Fruit fly (Drosophila melanogaster) whole organism, embryonic: Measurements from ENCODE around the gene CG13893.
A peak's percentile ranks its signal among the peaks of the same experiment; 100 is the strongest.

ENCODE experiments used
- CG10366 ChIP-seq: fragments of 200-800 bp; sonication (Bioruptor generic); IDR thresholded peaks from 2 replicates; pipeline ENCODE4 v1.3.6; 2022; ENCODE audit warnings: missing biosample characterization, missing genetic modification characterization
- CG10431 ChIP-seq: fragments of 200-800 bp; sonication (Bioruptor generic); optimal IDR thresholded peaks from 3 replicates; lab custom pipeline; 2018; ENCODE audit warnings: missing biosample characterization, mild to moderate bottlenecking, missing genetic modification characterization
- CG10979 ChIP-seq: fragments of 200-800 bp; sonication (Bioruptor generic); optimal IDR thresholded peaks from 2 replicates; lab custom pipeline; 2018; ENCODE audit warnings: missing biosample characterization, mild to moderate bottlenecking, missing genetic modification characterization, moderate library complexity
- CG11696 ChIP-seq: fragments of 200-800 bp; sonication (Bioruptor generic); IDR thresholded peaks from 2 replicates; pipeline ENCODE4 v1.3.6; 2022; ENCODE audit warnings: missing biosample characterization, missing genetic modification characterization
- CG11723 ChIP-seq: fragments of 200-800 bp; sonication (Bioruptor generic); optimal IDR thresholded peaks from 2 replicates; lab custom pipeline; 2017; ENCODE audit warnings: missing biosample characterization, mild to moderate bottlenecking, missing genetic modification characterization
- CG14710 ChIP-seq: fragments of 200-800 bp; sonication (Bioruptor generic); optimal IDR thresholded peaks from 3 replicates; lab custom pipeline; 2019; ENCODE audit warnings: missing biosample characterization, mild to moderate bottlenecking, missing genetic modification characterization, moderate library complexity
- CG18476 ChIP-seq: fragments of 200-800 bp; sonication (Bioruptor generic); optimal IDR thresholded peaks from 2 replicates; lab custom pipeline; 2016; ENCODE audit warnings: missing biosample characterization, mild to moderate bottlenecking, missing genetic modification characterization
- CG2120 ChIP-seq: fragments of 200-800 bp; sonication (Bioruptor generic); optimal IDR thresholded peaks from 3 replicates; lab custom pipeline; 2016; ENCODE audit warnings: missing biosample characterization, missing genetic modification characterization
- CG2678 ChIP-seq: fragments of 200-800 bp; sonication (Bioruptor generic); optimal IDR thresholded peaks from 3 replicates; lab custom pipeline; 2019; ENCODE audit warnings: missing biosample characterization, mild to moderate bottlenecking, missing genetic modification characterization, moderate library complexity
- CG31224 ChIP-seq: fragments of 200-800 bp; sonication (Bioruptor generic); IDR thresholded peaks from 2 replicates; pipeline ENCODE4 v1.3.6; 2022; ENCODE audit warnings: missing biosample characterization, missing genetic modification characterization
- CG32772 ChIP-seq: fragments of 200-800 bp; sonication (Bioruptor generic); IDR thresholded peaks from 2 replicates; pipeline ENCODE4 v1.3.6; 2022; ENCODE audit warnings: missing biosample characterization, missing genetic modification characterization
- CG34422 ChIP-seq: fragments of 200-800 bp; sonication (Bioruptor generic); IDR thresholded peaks from 3 replicates; pipeline ENCODE4 v1.3.6; 2022; ENCODE audit warnings: missing biosample characterization, missing genetic modification characterization
- CG6654 ChIP-seq: fragments of 200-800 bp; sonication (Bioruptor generic); optimal IDR thresholded peaks from 2 replicates; lab custom pipeline; 2017; ENCODE audit warnings: missing biosample characterization, mild to moderate bottlenecking, missing genetic modification characterization
- CG7786 ChIP-seq: fragments of 200-800 bp; sonication (Bioruptor generic); optimal IDR thresholded peaks from 2 replicates; lab custom pipeline; 2016; ENCODE audit warnings: missing biosample characterization, missing genetic modification characterization
- CG8359 ChIP-seq: fragments of 200-800 bp; sonication (Bioruptor generic); optimal IDR thresholded peaks from 2 replicates; lab custom pipeline; 2017; ENCODE audit warnings: missing biosample characterization, mild to moderate bottlenecking, missing genetic modification characterization, borderline replicate concordance
- CG8944 ChIP-seq: fragments of 200-800 bp; sonication (Bioruptor generic); optimal IDR thresholded peaks from 3 replicates; lab custom pipeline; 2016; ENCODE audit warnings: missing biosample characterization, missing genetic modification characterization
- CG9609 ChIP-seq: fragments of 200-800 bp; sonication (Bioruptor generic); optimal IDR thresholded peaks from 3 replicates; lab custom pipeline; 2016; ENCODE audit warnings: missing biosample characterization, missing genetic modification characterization
- CG9817 ChIP-seq: fragments of 200-800 bp; sonication (Bioruptor generic); optimal IDR thresholded peaks from 2 replicates; lab custom pipeline; 2018; ENCODE audit warnings: missing biosample characterization, mild to moderate bottlenecking, missing genetic modification characterization, moderate library complexity
- CG9932 ChIP-seq: fragments of 200-800 bp; sonication (Bioruptor generic); IDR thresholded peaks from 2 replicates; pipeline ENCODE4 v1.3.6; 2022; ENCODE audit warnings: missing biosample characterization, missing genetic modification characterization
- Dll ChIP-seq: fragments of 200-800 bp; sonication (Bioruptor generic); IDR thresholded peaks from 4 replicates; pipeline ENCODE4 v1.3.6; 2022; ENCODE audit warnings: missing biosample characterization, missing genetic modification characterization; ENCODE audit not compliant: partially characterized antibody
- Eip74EF ChIP-seq, 2 experiments: fragments of 200-800 bp in 1 of 2; fragments of >200 bp in 1 of 2; sonication (Bioruptor generic) in 1 of 2; optimal IDR thresholded peaks; 2 replicates each; lab custom pipeline; 2017 to 2019; ENCODE audit warnings: missing biosample characterization in 2 of 2, missing genetic modification characterization in 2 of 2, mild to moderate bottlenecking in 1 of 2, moderate library complexity in 1 of 2
- Mad ChIP-seq: fragments of 200-800 bp; sonication (Bioruptor generic); optimal IDR thresholded peaks from 2 replicates; lab custom pipeline; 2016; ENCODE audit warnings: missing biosample characterization, missing genetic modification characterization
- Mrtf ChIP-seq: fragments of 200-800 bp; sonication (Bioruptor generic); IDR thresholded peaks from 3 replicates; pipeline ENCODE4 v1.3.6; 2022; ENCODE audit warnings: missing biosample characterization, missing genetic modification characterization
- Nf-YC ChIP-seq: fragments of 200-800 bp; optimal IDR thresholded peaks from 3 replicates; lab custom pipeline; 2019; ENCODE audit warnings: missing biosample characterization, mild to moderate bottlenecking, missing genetic modification characterization, moderate library complexity
- Sox100B ChIP-seq: fragments of 200-800 bp; sonication (Bioruptor generic); optimal IDR thresholded peaks from 3 replicates; lab custom pipeline; 2018; ENCODE audit warnings: missing biosample characterization, mild to moderate bottlenecking, missing genetic modification characterization
- Xbp1 ChIP-seq: fragments of 200-800 bp; sonication (Bioruptor generic); optimal IDR thresholded peaks from 3 replicates; lab custom pipeline; 2016; ENCODE audit warnings: missing biosample characterization, mild to moderate bottlenecking, missing genetic modification characterization
- abd-A ChIP-seq: fragments of 200-800 bp; sonication (Bioruptor generic); optimal IDR thresholded peaks from 3 replicates; lab custom pipeline; 2019; ENCODE audit warnings: missing biosample characterization, mild to moderate bottlenecking, missing genetic modification characterization, moderate library complexity
- amos ChIP-seq: fragments of 200-800 bp; sonication (Bioruptor generic); IDR thresholded peaks from 2 replicates; pipeline ENCODE4 v1.3.6; 2022; ENCODE audit warnings: missing biosample characterization, missing genetic modification characterization; ENCODE audit not compliant: partially characterized antibody
- ap ChIP-seq: fragments of 200-800 bp; sonication (Bioruptor generic); IDR thresholded peaks from 2 replicates; pipeline ENCODE4 v1.3.6; 2022; ENCODE audit warnings: missing biosample characterization, missing genetic modification characterization
- ato ChIP-seq: fragments of 200-800 bp; sonication (Bioruptor generic); IDR thresholded peaks from 2 replicates; pipeline ENCODE4 v1.3.6; 2022; ENCODE audit warnings: missing biosample characterization, missing genetic modification characterization; ENCODE audit not compliant: partially characterized antibody
- br ChIP-seq: fragments of >200 bp; optimal IDR thresholded peaks from 2 replicates; lab custom pipeline; 2017
- cato ChIP-seq: fragments of 200-800 bp; sonication (Bioruptor generic); optimal IDR thresholded peaks from 2 replicates; lab custom pipeline; 2016; ENCODE audit warnings: missing biosample characterization, missing genetic modification characterization, borderline replicate concordance
- dm ChIP-seq: fragments of 200-800 bp; sonication (Bioruptor generic); optimal IDR thresholded peaks from 3 replicates; lab custom pipeline; 2016; ENCODE audit warnings: missing biosample characterization, missing genetic modification characterization
- en ChIP-seq: fragments of 200-800 bp; sonication (Bioruptor generic); optimal IDR thresholded peaks from 2 replicates; lab custom pipeline; 2016; ENCODE audit warnings: missing biosample characterization, missing genetic modification characterization
- ewg ChIP-seq: fragments of 200-800 bp; sonication (Bioruptor generic); optimal IDR thresholded peaks from 3 replicates; lab custom pipeline; 2017; ENCODE audit warnings: mild to moderate bottlenecking, missing biosample characterization, missing genetic modification reagents, missing genetic modification characterization
- exex ChIP-seq: fragments of 200-800 bp; sonication (Bioruptor generic); optimal IDR thresholded peaks from 4 replicates; lab custom pipeline; 2018; ENCODE audit warnings: missing biosample characterization, mild to moderate bottlenecking, missing genetic modification characterization, moderate library complexity
- fd102C ChIP-seq: fragments of 200-800 bp; sonication (Bioruptor generic); optimal IDR thresholded peaks from 2 replicates; lab custom pipeline; 2018; ENCODE audit warnings: missing biosample characterization, mild to moderate bottlenecking, missing genetic modification characterization, moderate library complexity
- fru ChIP-seq: fragments of >200 bp; optimal IDR thresholded peaks from 2 replicates; lab custom pipeline; 2017
- ftz-f1 ChIP-seq: fragments of 200-800 bp; sonication (Bioruptor generic); optimal IDR thresholded peaks from 2 replicates; lab custom pipeline; 2016; ENCODE audit warnings: missing biosample characterization, missing genetic modification characterization
- gem ChIP-seq: fragments of 200-800 bp; sonication (Bioruptor generic); optimal IDR thresholded peaks from 2 replicates; lab custom pipeline; 2019; ENCODE audit warnings: missing biosample characterization, mild to moderate bottlenecking, missing genetic modification characterization, moderate library complexity
- her ChIP-seq: fragments of 200-800 bp; sonication (Bioruptor generic); optimal IDR thresholded peaks from 2 replicates; lab custom pipeline; 2016; ENCODE audit warnings: missing biosample characterization, missing genetic modification characterization
- kah ChIP-seq: fragments of 200-800 bp; sonication (Bioruptor generic); optimal IDR thresholded peaks from 2 replicates; lab custom pipeline; 2018; ENCODE audit warnings: missing biosample characterization, mild to moderate bottlenecking, missing genetic modification characterization
- pan ChIP-seq, 4 experiments: fragments of >200 bp in 3 of 4; fragments of 200-800 bp in 1 of 4; sonication (Bioruptor generic) in 1 of 4; optimal IDR thresholded peaks in 3 of 4; IDR thresholded peaks in 1 of 4; 2 replicates each; pipeline versions ENCODE4 v1.3.6 to Lab custom; 2017 to 2022; ENCODE audit warnings: missing biosample characterization in 2 of 4, missing genetic modification characterization in 2 of 4, mixed read lengths in 1 of 4
- pnt ChIP-seq: fragments of 200-800 bp; sonication (Bioruptor generic); optimal IDR thresholded peaks from 3 replicates; lab custom pipeline; 2016; ENCODE audit warnings: missing biosample characterization, missing genetic modification characterization
- seq ChIP-seq: fragments of 200-800 bp; sonication (Bioruptor generic); IDR thresholded peaks from 2 replicates; pipeline ENCODE4 v1.3.6; 2022; ENCODE audit warnings: missing biosample characterization, missing genetic modification characterization
- slou ChIP-seq: fragments of 200-800 bp; sonication (Bioruptor generic); optimal IDR thresholded peaks from 3 replicates; lab custom pipeline; 2016; ENCODE audit warnings: missing biosample characterization, missing genetic modification characterization
- sob ChIP-seq: fragments of 200-800 bp; sonication (Bioruptor generic); IDR thresholded peaks from 2 replicates; pipeline ENCODE4 v1.3.6; 2022; ENCODE audit warnings: missing biosample characterization, missing genetic modification characterization
- unpg ChIP-seq: fragments of 200-800 bp; sonication (Bioruptor generic); optimal IDR thresholded peaks from 3 replicates; lab custom pipeline; 2018; ENCODE audit warnings: missing biosample characterization, mild to moderate bottlenecking, missing genetic modification characterization, moderate library complexity
- zen ChIP-seq: fragments of 200-800 bp; sonication (Bioruptor generic); optimal IDR thresholded peaks from 3 replicates; lab custom pipeline; 2018; ENCODE audit warnings: missing biosample characterization, mild to moderate bottlenecking, missing genetic modification characterization, moderate library complexity

Gene CG13893

DNA sequence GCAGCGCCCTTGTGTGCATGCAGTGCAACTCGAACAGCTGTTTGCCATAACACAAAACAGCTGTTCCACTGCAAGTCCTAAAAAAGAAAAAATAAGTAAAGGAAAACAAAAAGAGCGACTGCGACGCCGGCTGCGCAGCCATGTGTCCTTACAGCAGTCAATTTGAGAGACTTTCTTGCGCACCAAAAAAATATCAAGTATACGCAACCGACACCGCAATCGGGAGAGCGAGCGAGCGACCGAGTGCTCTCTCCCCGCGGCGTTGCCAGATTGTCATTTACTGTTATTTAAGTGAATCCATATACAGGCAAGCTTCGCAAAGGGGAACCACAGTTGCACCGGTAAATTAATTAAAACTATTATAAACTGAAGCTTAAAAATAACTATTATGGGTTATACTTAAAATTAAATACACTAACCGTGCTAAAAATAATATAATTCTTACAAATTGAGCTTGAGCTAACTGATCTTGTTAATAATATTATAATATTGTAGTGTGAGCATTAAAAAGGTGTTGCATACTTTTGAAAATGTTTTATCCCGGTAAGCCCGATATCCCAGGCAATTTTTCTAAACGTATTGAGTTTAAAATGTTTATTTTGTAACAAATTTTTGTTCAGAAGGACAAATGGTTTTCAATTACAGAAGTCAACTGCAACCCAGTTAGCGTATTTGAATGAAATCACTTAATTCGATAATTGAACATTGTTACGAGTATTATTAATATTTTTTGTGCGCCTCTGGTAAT is 26.3 kb upstream of the CG13893 start (continued):
- TF ChIP-seq CG9609 (GFP tag; lab: Kevin White, UChicago), result no peak
- TF ChIP-seq zen (tag; lab: Kevin White, UChicago), result no peak
- no peak for TF ChIP-seq ftz-f1 (GFP tag; lab: Kevin White, UChicago)
- TF ChIP-seq Mrtf (GFP tag; lab: Robert Waterston, UW), result no peak; the same call in 2 of the 3 replicates
- TF ChIP-seq kah (GFP tag; lab: Kevin White, UChicago), result no peak
- TF ChIP-seq her, result no peak
- TF ChIP-seq CG2120 (GFP tag; lab: Kevin White, UChicago), result peak; percentile 65
- no peak for TF ChIP-seq CG8359 (GFP tag; lab: Kevin White, UChicago)
- no peak for TF ChIP-seq CG32772 (GFP tag; lab: Robert Waterston, UW)
- no peak for TF ChIP-seq ato (GFP tag; lab: Robert Waterston, UW)
- TF ChIP-seq CG11723 (GFP tag; lab: Kevin White, UChicago), result no peak
- TF ChIP-seq CG14710 (tag; lab: Kevin White, UChicago), result no peak
- TF ChIP-seq pan (optimal IDR thresholded peaks at IDR 0.05; lab: Kevin White, UChicago), result no peak
- peak in 1 of 2 experiments; percentile 71 for TF ChIP-seq pan (GFP tag; optimal IDR thresholded peaks at IDR 0.05 in 1 of 2, IDR thresholded peaks at IDR 0.05 in 1 of 2)
- TF ChIP-seq Sox100B (GFP tag; lab: Kevin White, UChicago), result peak; percentile 50
- no peak for TF ChIP-seq CG7786 (GFP tag; lab: Kevin White, UChicago)
- no peak for TF ChIP-seq slou
- TF ChIP-seq CG10979 (tag; lab: Kevin White, UChicago), result peak; percentile 29
- 0 out of 2 replicates have a peak, but pooled peaks have one; percentile 45 for TF ChIP-seq ap (GFP tag; lab: Robert Waterston, UW)
- peak; percentile 71 for TF ChIP-seq sob (GFP tag; lab: Robert Waterston, UW)
- TF ChIP-seq fd102C (GFP tag; lab: Kevin White, UChicago), result no peak
- no peak for TF ChIP-seq pnt
- no peak for TF ChIP-seq abd-A (tag; lab: Kevin White, UChicago)
- peak; percentile 60 for TF ChIP-seq Xbp1 (GFP tag; lab: Kevin White, UChicago)
- TF ChIP-seq CG2678 (tag; lab: Kevin White, UChicago), result peak; percentile 58
- no peak for TF ChIP-seq dm
- 0 out of 2 replicates have a peak, but pooled peaks have one; percentile 22 for TF ChIP-seq CG31224 (GFP tag; lab: Robert Waterston, UW)
- peak; percentile 64 for TF ChIP-seq seq (GFP tag; lab: Robert Waterston, UW)
- TF ChIP-seq Nf-YC (tag; lab: Kevin White, UChicago), result no peak
- peak; percentile 44; the same call in 1 of the 3 replicates for TF ChIP-seq CG34422
- no peak for TF ChIP-seq CG6654 (GFP tag; lab: Kevin White, UChicago)
- no peak for TF ChIP-seq CG11696 (GFP tag; lab: Robert Waterston, UW)
- TF ChIP-seq exex (tag; lab: Kevin White, UChicago), result no peak
- TF ChIP-seq amos (GFP tag; lab: Robert Waterston, UW), result no peak; the same call in 1 of the 2 replicates
- no peak for TF ChIP-seq fru (lab: Kevin White, UChicago)
- TF ChIP-seq cato, result no peak
- peak; percentile 66 for TF ChIP-seq gem (tag; lab: Kevin White, UChicago)
- no peak for TF ChIP-seq CG8944
- no peak for TF ChIP-seq Eip74EF (GFP tag; optimal IDR thresholded peaks at IDR 0.05; lab: Kevin White, UChicago)
- peak; percentile 67 for TF ChIP-seq CG9817
- TF ChIP-seq Dll (GFP tag; lab: Robert Waterston, UW), result no peak
- no peak for TF ChIP-seq CG18476 (GFP tag; lab: Kevin White, UChicago)
- no peak for TF ChIP-seq Mad (GFP tag; lab: Kevin White, UChicago)
- TF ChIP-seq CG10366 (GFP tag; lab: Robert Waterston, UW), result peak; percentile 52
- TF ChIP-seq ewg (GFP tag; lab: Kevin White, UChicago), result peak; percentile 70
- no peak for TF ChIP-seq en (GFP tag; lab: Kevin White, UChicago)
- TF ChIP-seq br (lab: Kevin White, UChicago), result no peak
- peak; percentile 74 for TF ChIP-seq CG9932 (GFP tag; lab: Robert Waterston, UW)
- TF ChIP-seq CG10431 (GFP tag; lab: Kevin White, UChicago), result no peak
- peak; percentile 29 for TF ChIP-seq unpg
